Fruit fly (Drosophila melanogaster) Kc167 (cell line): ENCODE measurements around the gene CG13002.

Source experiments
- Myc ChIP-seq: fragments of >200 bp; optimal IDR thresholded peaks from 2 replicates; lab custom pipeline; 2017; ENCODE audit warnings: missing external identifiers
- Sin3A ChIP-seq: fragments of >200 bp; optimal IDR thresholded peaks from 2 replicates; lab custom pipeline; 2018; ENCODE audit warnings: missing external identifiers
- h ChIP-seq: fragments of >200 bp; optimal IDR thresholded peaks from 3 replicates; lab custom pipeline; 2018; ENCODE audit warnings: missing external identifiers
- insv ChIP-seq: fragments of >200 bp; optimal IDR thresholded peaks from 3 replicates; lab custom pipeline; 2018; ENCODE audit warnings: missing external identifiers
- psq ChIP-seq: fragments of >200 bp; optimal IDR thresholded peaks from 2 replicates; lab custom pipeline; 2017; ENCODE audit warnings: missing external identifiers
- ttk ChIP-seq: sonication (Bioruptor generic); optimal IDR thresholded peaks from 2 replicates; lab custom pipeline; 2017; ENCODE audit warnings: missing external identifiers

Gene CG13002

DNA sequence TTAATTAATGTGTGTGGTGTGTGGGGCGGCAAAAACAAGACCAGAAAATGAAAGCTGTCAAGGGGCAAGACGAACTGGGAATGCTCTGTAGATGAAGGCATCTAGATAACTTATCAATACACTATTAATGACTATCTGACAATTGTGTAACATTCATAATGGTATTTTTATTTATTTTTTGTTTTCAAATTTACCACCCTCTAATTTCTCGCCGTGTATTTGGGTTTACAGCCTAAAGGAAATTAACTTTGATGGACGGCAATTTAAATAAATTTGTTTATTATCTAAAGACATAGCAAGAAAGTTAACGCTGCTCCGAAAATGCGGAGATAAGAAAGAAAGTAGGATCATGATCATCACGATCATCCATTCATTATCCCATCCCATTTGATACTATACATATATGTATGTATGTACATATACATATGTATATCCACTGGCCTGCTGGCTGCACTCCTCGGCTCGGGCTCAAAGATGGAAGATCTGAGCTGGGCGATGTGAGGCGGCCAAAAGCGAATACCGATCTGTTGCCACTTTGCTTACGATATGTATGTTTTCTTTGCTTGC, 43.3 kb downstream of the CG13002 start:
- no peak for TF ChIP-seq insv (lab: Kevin White, UChicago)
- no peak for TF ChIP-seq Myc
- no peak for TF ChIP-seq Sin3A (lab: Kevin White, UChicago)
- no peak for TF ChIP-seq h (lab: Kevin White, UChicago)
- TF ChIP-seq psq (lab: Kevin White, UChicago) = no peak
- TF ChIP-seq ttk (lab: Kevin White, UChicago) = no peak

dm6 chrX:16934430-16934829, 44.8 kb downstream of the CG13002 start:
- no peak for TF ChIP-seq ttk (lab: Kevin White, UChicago)
- no peak for TF ChIP-seq psq (lab: Kevin White, UChicago)
- TF ChIP-seq h (lab: Kevin White, UChicago) = no peak
- TF ChIP-seq Sin3A (lab: Kevin White, UChicago) = no peak

DNA sequence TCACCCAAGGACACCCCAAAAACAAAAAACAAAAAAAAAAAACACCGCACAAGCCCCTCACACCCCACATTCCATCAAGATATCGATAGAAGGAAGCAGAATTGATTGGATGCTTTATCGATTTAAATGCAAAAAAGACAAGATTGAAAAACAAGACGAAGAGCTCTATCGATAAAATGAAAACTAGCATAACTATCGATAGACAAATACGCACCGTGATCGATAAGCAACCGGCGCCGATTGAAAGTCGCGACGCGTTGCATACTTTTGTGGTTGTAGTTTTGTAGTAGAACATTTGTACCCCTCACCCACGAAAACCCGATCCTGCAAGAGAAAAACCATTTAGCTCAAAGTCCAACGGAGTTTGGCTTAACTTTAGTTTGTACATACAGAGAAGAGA, 47.1 kb downstream of the CG13002 start:
- TF ChIP-seq psq (lab: Kevin White, UChicago) (no peak), h (lab: Kevin White, UChicago) (no peak), insv (lab: Kevin White, UChicago) (no peak), Myc (no peak), ttk (lab: Kevin White, UChicago) (no peak), Sin3A (lab: Kevin White, UChicago) (no peak)
